Worm (Caenorhabditis elegans): Measurements from ENCODE around the gene D1053.2.

- TF ChIP-seq nfya-1 (tag; optimal IDR thresholded peaks at IDR 0.05) (no peak), nhr-11 (tag; optimal IDR thresholded peaks at IDR 0.05) (no peak), ama-1 (optimal IDR thresholded peaks at IDR 0.05) (no peak), fkh-10 (GFP tag; optimal IDR thresholded peaks at IDR 0.05) (no peak), Y22D7AL.16 (tag; optimal IDR thresholded peaks at IDR 0.05) (no peak), pag-3 (tag; optimal IDR thresholded peaks at IDR 0.05; ENCODE audit: borderline replicate concordance) (no peak), tbx-2 (tag; optimal IDR thresholded peaks at IDR 0.05) (no peak), elt-2 (tag; optimal IDR thresholded peaks at IDR 0.05) (no peak), ceh-14 (tag; optimal IDR thresholded peaks at IDR 0.05) (no peak), ets-4 (tag; optimal IDR thresholded peaks at IDR 0.05) (no peak), pha-4 (tag; optimal IDR thresholded peaks at IDR 0.05) (no peak)
Observed at ce11 chrX:11716463-11716960, 11.4 kb upstream of the D1053.2 start, which contains the start of gene C44C10.9.
